Worm (Caenorhabditis elegans): ENCODE data around the gene mksr-2.

- no peak for TF ChIP-seq flt-1 (GFP tag; IDR thresholded peaks at IDR 0.05)
- TF ChIP-seq tab-1 (GFP tag; IDR thresholded peaks at IDR 0.05), result no peak
- TF ChIP-seq cog-1 (tag; optimal IDR thresholded peaks at IDR 0.05), result no peak
- no peak for TF ChIP-seq ref-1 (GFP tag; conservative IDR thresholded peaks at IDR 0.05)
- no peak for TF ChIP-seq klf-2 (GFP tag; conservative IDR thresholded peaks at IDR 0.05)
- no peak for TF ChIP-seq T22C8.4 (GFP tag; IDR thresholded peaks at IDR 0.05)
These were observed 9.7 kb downstream of the mksr-2 start for ce11 chrIV:2296639-2297038.
